Worm (Caenorhabditis elegans) whole organism, L4/young adult: ENCODE measurements around the gene ugt-32.

ENCODE experiments used
- W03F9.2 ChIP-seq: fragments of 150-350 bp; optimal IDR thresholded peaks from 2 replicates; lab custom pipeline; 2014; ENCODE audit warnings: missing biosample characterization, missing genetic modification characterization
- dao-5 ChIP-seq: sonication (generic microtip); optimal IDR thresholded peaks from 2 replicates; lab custom pipeline; 2016; ENCODE audit warnings: missing genotype, missing genetic modification characterization, moderate library complexity, missing compliant biosample characterization
- him-1 ChIP-seq: sonication (generic microtip); optimal IDR thresholded peaks from 2 replicates; lab custom pipeline; 2016; ENCODE audit warnings: missing genotype, missing genetic modification reagents, missing genetic modification characterization, missing compliant biosample characterization

ce11 chrV:3812291-3812690, 31.5 kb downstream of the ugt-32 start, which contains the start of gene scl-12:
- TF ChIP-seq him-1 (tag; lab: Kevin White, UChicago) (no peak), dao-5 (no peak), W03F9.2 (tag; lab: Kevin White, UChicago) (no peak)
